Fruit fly (Drosophila melanogaster) Kc167 (cell line): ENCODE results near the gene Idua.

ENCODE experiments used
- Myc ChIP-seq: fragments of >200 bp; optimal IDR thresholded peaks from 2 replicates; lab custom pipeline; 2017; ENCODE audit warnings: missing external identifiers
- Sin3A ChIP-seq: fragments of >200 bp; optimal IDR thresholded peaks from 2 replicates; lab custom pipeline; 2018; ENCODE audit warnings: missing external identifiers
- h ChIP-seq: fragments of >200 bp; optimal IDR thresholded peaks from 3 replicates; lab custom pipeline; 2018; ENCODE audit warnings: missing external identifiers
- insv ChIP-seq: fragments of >200 bp; optimal IDR thresholded peaks from 3 replicates; lab custom pipeline; 2018; ENCODE audit warnings: missing external identifiers
- psq ChIP-seq: fragments of >200 bp; optimal IDR thresholded peaks from 2 replicates; lab custom pipeline; 2017; ENCODE audit warnings: missing external identifiers
- ttk ChIP-seq: sonication (Bioruptor generic); optimal IDR thresholded peaks from 2 replicates; lab custom pipeline; 2017; ENCODE audit warnings: missing external identifiers

dm6 chr2L:11072250-11072649 lies 40.6 kb downstream of the Idua start:
- TF ChIP-seq psq (lab: Kevin White, UChicago) (no peak), h (no peak), ttk (lab: Kevin White, UChicago) (no peak), insv (lab: Kevin White, UChicago) (no peak), Myc (lab: Kevin White, UChicago) (no peak), Sin3A (lab: Kevin White, UChicago) (no peak)
